Worm (Caenorhabditis elegans) whole organism, midembryonic: ENCODE data around the gene K09A9.6.

ENCODE experiments used
- T22C8.4 ChIP-seq: fragments of 200-800 bp; sonication (Bioruptor generic); IDR thresholded peaks from 2 replicates; pipeline ENCODE4 v1.3.6; 2022; ENCODE audit warnings: missing genetic modification characterization, missing compliant biosample characterization
- cog-1 ChIP-seq: sonication (generic microtip); optimal IDR thresholded peaks from 2 replicates; lab custom pipeline; 2016; ENCODE audit warnings: missing genetic modification characterization, missing compliant biosample characterization
- flt-1 ChIP-seq: fragments of 200-800 bp; sonication (Bioruptor generic); IDR thresholded peaks from 2 replicates; pipeline ENCODE4 v1.3.6; 2022; ENCODE audit warnings: missing genetic modification characterization, missing compliant biosample characterization
- klf-2 ChIP-seq: fragments of 200-800 bp; sonication (Bioruptor generic); conservative IDR thresholded peaks from 2 replicates; pipeline ENCODE4 v1.3.6; 2022; ENCODE audit warnings: missing genetic modification reagents, missing genetic modification characterization, missing compliant biosample characterization
- med-1 ChIP-seq: sonication (generic microtip); optimal IDR thresholded peaks from 2 replicates; lab custom pipeline; 2017; ENCODE audit warnings: missing genetic modification characterization, mild to moderate bottlenecking, missing compliant biosample characterization, antibody characterized with exemption, missing genetic modification reagents; ENCODE audit not compliant: insufficient read depth
- ref-1 ChIP-seq: fragments of 200-800 bp; sonication (Bioruptor generic); conservative IDR thresholded peaks from 2 replicates; pipeline ENCODE4 v1.3.6; 2022; ENCODE audit warnings: missing genetic modification reagents, missing genetic modification characterization, missing compliant biosample characterization
- tab-1 ChIP-seq: fragments of 200-800 bp; sonication (Bioruptor generic); IDR thresholded peaks from 2 replicates; pipeline ENCODE4 v1.3.6; 2022; ENCODE audit warnings: missing genetic modification characterization, missing compliant biosample characterization
- ztf-23 ChIP-seq: fragments of 200-800 bp; sonication (Bioruptor generic); IDR thresholded peaks from 2 replicates; pipeline ENCODE4 v1.3.6; 2022; ENCODE audit warnings: missing genetic modification reagents, missing genetic modification characterization, missing compliant biosample characterization
- ztf-29 ChIP-seq: fragments of 200-800 bp; sonication (Bioruptor generic); IDR thresholded peaks from 2 replicates; pipeline ENCODE4 v1.3.6; 2022; ENCODE audit warnings: missing genetic modification reagents, missing genetic modification characterization, missing compliant biosample characterization

The K09A9.6 gene

ce11 chrX:15597077-15597476, 20.0 kb downstream of the K09A9.6 start, which contains the start of gene K09A9.8:
Gene K09A9.8 (minus strand): TSS chrX:15597177.
- TF ChIP-seq tab-1: no peak
- no peak for TF ChIP-seq ztf-23

ce11 chrX:15598661-15599384, 21.8 kb downstream of the K09A9.6 start:
- no peak for TF ChIP-seq med-1 (GFP tag; lab: Kevin White, UChicago)

- no peak for TF ChIP-seq ref-1
- TF ChIP-seq ztf-23: no peak
- TF ChIP-seq klf-2 (GFP tag; lab: Robert Waterston, UW): no peak
- no peak for TF ChIP-seq T22C8.4 (GFP tag; lab: Robert Waterston, UW)
- no peak for TF ChIP-seq flt-1 (GFP tag; lab: Robert Waterston, UW)
- TF ChIP-seq ztf-29: no peak
- TF ChIP-seq cog-1 (tag; lab: Kevin White, UChicago): no peak
- no peak for TF ChIP-seq tab-1
- no peak for TF ChIP-seq med-1 (GFP tag; lab: Kevin White, UChicago)
Measured at ce11 chrX:15599925-15600324, 22.9 kb downstream of the K09A9.6 start.

- TF ChIP-seq ztf-23: peak; percentile 99
- TF ChIP-seq T22C8.4 (GFP tag; lab: Robert Waterston, UW): no peak
- TF ChIP-seq tab-1: no peak; the same call in 1 of the 2 replicates
- no peak for TF ChIP-seq flt-1 (GFP tag; lab: Robert Waterston, UW)
Measured at ce11 chrX:15600512-15601117, 23.6 kb downstream of the K09A9.6 start, which contains the start of gene ent-2. Gene ent-2 (plus strand): TSS chrX:15601067.

- no peak for TF ChIP-seq ref-1
- TF ChIP-seq T22C8.4 (GFP tag; lab: Robert Waterston, UW): no peak
- TF ChIP-seq med-1 (GFP tag; lab: Kevin White, UChicago): no peak
- TF ChIP-seq ztf-23: no peak
- no peak for TF ChIP-seq flt-1 (GFP tag; lab: Robert Waterston, UW)
- TF ChIP-seq klf-2 (GFP tag; lab: Robert Waterston, UW): no peak
- no peak for TF ChIP-seq tab-1
- TF ChIP-seq ztf-29: no peak
- no peak for TF ChIP-seq cog-1 (tag; lab: Kevin White, UChicago)
Measured at ce11 chrX:15604236-15604635, 27.2 kb downstream of the K09A9.6 start.

- TF ChIP-seq flt-1 (GFP tag; lab: Robert Waterston, UW) (peak; percentile 57; the same call in 1 of the 2 replicates), T22C8.4 (GFP tag; lab: Robert Waterston, UW) (no peak), cog-1 (tag; lab: Kevin White, UChicago) (peak; percentile 2), klf-2 (GFP tag; lab: Robert Waterston, UW) (no peak), ztf-29 (no peak), med-1 (GFP tag; lab: Kevin White, UChicago) (no peak), ztf-23 (peak; percentile 80), ref-1 (no peak), tab-1 (0 out of 2 replicates have a peak, but pooled peaks have one; percentile 17)
Measured at ce11 chrX:15606585-15607276, 29.7 kb downstream of the K09A9.6 start, which contains the start of gene rab-14. Gene rab-14 (minus strand): TSS chrX:15606635.

- no peak for TF ChIP-seq T22C8.4 (GFP tag; lab: Robert Waterston, UW)
- TF ChIP-seq ztf-29: no peak
- no peak for TF ChIP-seq cog-1 (tag; lab: Kevin White, UChicago)
Measured at ce11 chrX:15607498-15608019, 30.5 kb downstream of the K09A9.6 start, which contains the start of gene nipi-3. Gene nipi-3 (plus strand): TSS chrX:15607969.

ce11 chrX:15608593-15608992, 31.6 kb downstream of the K09A9.6 start:
- TF ChIP-seq med-1 (GFP tag; lab: Kevin White, UChicago) (no peak), T22C8.4 (GFP tag; lab: Robert Waterston, UW) (no peak), ztf-29 (no peak), klf-2 (GFP tag; lab: Robert Waterston, UW) (no peak), cog-1 (tag; lab: Kevin White, UChicago) (no peak)

ce11 chrX:15609698-15610097, 32.7 kb downstream of the K09A9.6 start:
- TF ChIP-seq cog-1 (tag; lab: Kevin White, UChicago): no peak

- TF ChIP-seq cog-1 (tag; lab: Kevin White, UChicago) (no peak), flt-1 (GFP tag; lab: Robert Waterston, UW) (no peak), ztf-23 (no peak), klf-2 (GFP tag; lab: Robert Waterston, UW) (no peak), ref-1 (no peak), ztf-29 (no peak), tab-1 (no peak), med-1 (GFP tag; lab: Kevin White, UChicago) (no peak), T22C8.4 (GFP tag; lab: Robert Waterston, UW) (no peak)
Measured at ce11 chrX:15610527-15611091, 33.6 kb downstream of the K09A9.6 start.
